Fruit fly (Drosophila melanogaster): ENCODE measurements around the gene CG14546.

Gene CG14546

dm6 chr3R:25880198-25880970 is 42.0 kb downstream of the CG14546 start (continued):
- peak; percentile 48 for TF ChIP-seq CG12769 (tag; optimal IDR thresholded peaks at IDR 0.05)
- TF ChIP-seq bbx (GFP tag; IDR thresholded peaks at IDR 0.05; ENCODE audit: partially characterized antibody), result no peak
- peak; percentile 62 for TF ChIP-seq CG17359 (tag; optimal IDR thresholded peaks at IDR 0.05)
- no peak for TF ChIP-seq Tbp (GFP tag; optimal IDR thresholded peaks at IDR 0.05)
- TF ChIP-seq CG1603 (tag; optimal IDR thresholded peaks at IDR 0.05), result peak; percentile 15
- no peak for TF ChIP-seq al (GFP tag; IDR thresholded peaks at IDR 0.05)
- TF ChIP-seq zen (tag; optimal IDR thresholded peaks at IDR 0.05), result no peak
- no peak for TF ChIP-seq Doc3 (GFP tag; IDR thresholded peaks at IDR 0.05; ENCODE audit: partially characterized antibody)
- TF ChIP-seq p53 (GFP tag; optimal IDR thresholded peaks at IDR 0.05), result no peak
- TF ChIP-seq Deaf1 (tag; optimal IDR thresholded peaks at IDR 0.05), result peak; percentile 8
- TF ChIP-seq jing (GFP tag; optimal IDR thresholded peaks at IDR 0.05), result no peak
- no peak for TF ChIP-seq CG8281 (tag; optimal IDR thresholded peaks at IDR 0.05)
- TF ChIP-seq D (optimal IDR thresholded peaks at IDR 0.05), result no peak
- peak; percentile 51 for TF ChIP-seq D (GFP tag; optimal IDR thresholded peaks at IDR 0.05)
- TF ChIP-seq schlank (tag; optimal IDR thresholded peaks at IDR 0.05), result peak; percentile 14
- 0 out of 2 replicates have a peak, but pooled peaks have one; percentile 29 for TF ChIP-seq sob (GFP tag; IDR thresholded peaks at IDR 0.05)
- TF ChIP-seq hbn (GFP tag; IDR thresholded peaks at IDR 0.05; ENCODE audit: partially characterized antibody), result no peak
- TF ChIP-seq gsb-n (tag; optimal IDR thresholded peaks at IDR 0.05), result peak; percentile 54
- peak; percentile 49 for TF ChIP-seq fd96Cb (tag; optimal IDR thresholded peaks at IDR 0.05)
- peak; percentile 54 for TF ChIP-seq CG17385 (GFP tag; optimal IDR thresholded peaks at IDR 0.05)
- peak; percentile 56; the same call in 1 of the 2 replicates for TF ChIP-seq chm (GFP tag; IDR thresholded peaks at IDR 0.05)
- TF ChIP-seq CG7839 (tag; optimal IDR thresholded peaks at IDR 0.05), result peak; percentile 59
- peak; percentile 14 for TF ChIP-seq CG16863 (GFP tag; optimal IDR thresholded peaks at IDR 0.05)
- TF ChIP-seq zfh1 (GFP tag; IDR thresholded peaks at IDR 0.05), result peak; percentile 39; the same call in 1 of the 3 replicates
- no peak for TF ChIP-seq CG4730 (GFP tag; IDR thresholded peaks at IDR 0.05)
- 0 out of 2 replicates have a peak, but pooled peaks have one; percentile 40 for TF ChIP-seq CG32532 (GFP tag; IDR thresholded peaks at IDR 0.05)
- TF ChIP-seq CG2712 (tag; optimal IDR thresholded peaks at IDR 0.05), result peak; percentile 75
- TF ChIP-seq CG11504 (tag; optimal IDR thresholded peaks at IDR 0.05), result peak; percentile 70
- TF ChIP-seq CG15514 (GFP tag; optimal IDR thresholded peaks at IDR 0.05), result peak; percentile 10
- peak; percentile 36 for TF ChIP-seq CG18619 (GFP tag; optimal IDR thresholded peaks at IDR 0.05)
- TF ChIP-seq CG18599 (GFP tag; optimal IDR thresholded peaks at IDR 0.05), result peak; percentile 77
- peak in 1 of 3 experiments; percentile 74 for TF ChIP-seq lola (GFP tag; optimal IDR thresholded peaks at IDR 0.05)
- TF ChIP-seq rib (GFP tag; IDR thresholded peaks at IDR 0.05), result peak; percentile 51; the same call in 1 of the 2 replicates
- 0 out of 2 replicates have a peak, but pooled peaks have one; percentile 17 for TF ChIP-seq wor (GFP tag; IDR thresholded peaks at IDR 0.05)
- peak; percentile 81 for TF ChIP-seq CG7556 (GFP tag; optimal IDR thresholded peaks at IDR 0.05)
- TF ChIP-seq disco-r (GFP tag; optimal IDR thresholded peaks at IDR 0.05), result no peak
- no peak for TF ChIP-seq Dip2 (GFP tag; IDR thresholded peaks at IDR 0.05)
- peak; percentile 43 for TF ChIP-seq CG16815 (GFP tag; optimal IDR thresholded peaks at IDR 0.05)
- peak; percentile 18 for TF ChIP-seq CG12659 (GFP tag; optimal IDR thresholded peaks at IDR 0.05)
- no peak for TF ChIP-seq wek (GFP tag; optimal IDR thresholded peaks at IDR 0.05)
- no peak for TF ChIP-seq CG1024 (GFP tag; IDR thresholded peaks at IDR 0.05)
- TF ChIP-seq CG4282 (GFP tag; optimal IDR thresholded peaks at IDR 0.05), result no peak
- peak; percentile 67 for TF ChIP-seq Xrp1 (GFP tag; IDR thresholded peaks at IDR 0.05)
- TF ChIP-seq CG3163 (GFP tag; optimal IDR thresholded peaks at IDR 0.05), result no peak
- no peak for TF ChIP-seq Sin3A (optimal IDR thresholded peaks at IDR 0.05)
- TF ChIP-seq Blimp-1 (GFP tag; optimal IDR thresholded peaks at IDR 0.05), result peak; percentile 65
- peak; percentile 8 for TF ChIP-seq CG3407 (GFP tag; optimal IDR thresholded peaks at IDR 0.05)
- TF ChIP-seq hkb (optimal IDR thresholded peaks at IDR 0.05), result no peak
- no peak for TF ChIP-seq hkb (GFP tag; IDR thresholded peaks at IDR 0.05)

Measured in whole organism, embryonic.